Fruit fly (Drosophila melanogaster): ENCODE measurements around the gene GatC.

The GatC gene

DNA sequence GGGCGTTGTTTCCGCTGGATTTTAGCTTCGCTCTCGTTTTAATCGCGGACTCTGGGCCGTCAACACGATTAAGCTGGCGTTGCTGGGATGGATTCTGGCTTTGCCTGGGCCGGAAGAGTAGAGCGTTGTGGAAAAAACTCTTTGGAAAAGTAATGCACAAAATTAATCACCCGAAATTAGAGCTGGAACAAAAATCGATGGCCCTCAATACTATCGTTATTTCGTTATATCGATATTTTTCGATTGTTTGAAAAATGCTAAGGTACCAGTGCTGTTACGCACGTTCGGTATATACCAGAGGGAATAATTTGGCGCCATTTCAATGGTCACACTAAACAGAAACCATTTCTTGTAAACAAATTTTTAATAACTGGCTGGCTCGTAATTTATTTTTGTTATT, 3.4 kb downstream of the GatC start, which contains the start of the genes Arpc1 and Orc5 (continued):
- TF ChIP-seq Hmx (GFP tag; optimal IDR thresholded peaks at IDR 0.05) = no peak
- no peak for TF ChIP-seq ATbp (GFP tag; optimal IDR thresholded peaks at IDR 0.05)
- TF ChIP-seq phol (tag; optimal IDR thresholded peaks at IDR 0.05) = peak; percentile 56
- no peak for TF ChIP-seq trh (GFP tag; optimal IDR thresholded peaks at IDR 0.05)
- TF ChIP-seq CG10209 (GFP tag; optimal IDR thresholded peaks at IDR 0.05) = no peak
- TF ChIP-seq bsh (GFP tag; optimal IDR thresholded peaks at IDR 0.05) = no peak
- no peak for TF ChIP-seq dan (GFP tag; IDR thresholded peaks at IDR 0.05)
- no peak for TF ChIP-seq ind (GFP tag; optimal IDR thresholded peaks at IDR 0.05)
- TF ChIP-seq da (GFP tag; optimal IDR thresholded peaks at IDR 0.05) = no peak
- no peak for TF ChIP-seq Mrtf (GFP tag; IDR thresholded peaks at IDR 0.05)
- TF ChIP-seq stwl (tag; optimal IDR thresholded peaks at IDR 0.05) = peak; percentile 48
- TF ChIP-seq CG6813 (GFP tag; optimal IDR thresholded peaks at IDR 0.05) = no peak
- TF ChIP-seq usp (GFP tag; optimal IDR thresholded peaks at IDR 0.05) = no peak
- no peak for TF ChIP-seq CG43689 (GFP tag; IDR thresholded peaks at IDR 0.05)
- TF ChIP-seq tup (GFP tag; optimal IDR thresholded peaks at IDR 0.05) = no peak
- TF ChIP-seq lmd (GFP tag; IDR thresholded peaks at IDR 0.05) = no peak
- TF ChIP-seq CG6254 (GFP tag; optimal IDR thresholded peaks at IDR 0.05) = no peak
- TF ChIP-seq Spps (tag; optimal IDR thresholded peaks at IDR 0.05) = no peak
- peak; percentile 89 for TF ChIP-seq Dref (GFP tag; IDR thresholded peaks at IDR 0.05)
- no peak for TF ChIP-seq Xbp1 (GFP tag; optimal IDR thresholded peaks at IDR 0.05)
- TF ChIP-seq fu2 (GFP tag; optimal IDR thresholded peaks at IDR 0.05) = no peak
- no peak for TF ChIP-seq tio (GFP tag; optimal IDR thresholded peaks at IDR 0.05)
- TF ChIP-seq Fer2 (tag; optimal IDR thresholded peaks at IDR 0.05) = no peak
- TF ChIP-seq Nf-YB (GFP tag; optimal IDR thresholded peaks at IDR 0.05) = no peak
- peak; percentile 88 for TF ChIP-seq Dll (GFP tag; IDR thresholded peaks at IDR 0.05; ENCODE audit: partially characterized antibody)
- TF ChIP-seq gcm2 (GFP tag; optimal IDR thresholded peaks at IDR 0.05) = no peak
- TF ChIP-seq CG17361 (GFP tag; IDR thresholded peaks at IDR 0.05) = no peak
- no peak for TF ChIP-seq otp (GFP tag; IDR thresholded peaks at IDR 0.05)
- TF ChIP-seq CG6854 (GFP tag; optimal IDR thresholded peaks at IDR 0.05) = no peak
- no peak for TF ChIP-seq CG18599 (GFP tag; optimal IDR thresholded peaks at IDR 0.05)
- TF ChIP-seq CG10366 (GFP tag; IDR thresholded peaks at IDR 0.05) = no peak
- TF ChIP-seq amos (GFP tag; IDR thresholded peaks at IDR 0.05; ENCODE audit: partially characterized antibody) = peak; percentile 94
- TF ChIP-seq CG9817 (tag; optimal IDR thresholded peaks at IDR 0.05) = no peak
- no peak for TF ChIP-seq CG4707 (GFP tag; optimal IDR thresholded peaks at IDR 0.05)
- TF ChIP-seq CG11093 (GFP tag; IDR thresholded peaks at IDR 0.05) = no peak
- TF ChIP-seq Eip74EF (GFP tag; optimal IDR thresholded peaks at IDR 0.05) = no peak
- no peak for TF ChIP-seq vvl (GFP tag; IDR thresholded peaks at IDR 0.05)
- no peak for TF ChIP-seq CG3281 (GFP tag; optimal IDR thresholded peaks at IDR 0.05)
- TF ChIP-seq yki (optimal IDR thresholded peaks at IDR 0.05) = no peak
- no peak for TF ChIP-seq zf30C (GFP tag; optimal IDR thresholded peaks at IDR 0.05)
- peak; percentile 36; the same call in 1 of the 3 replicates for TF ChIP-seq row (GFP tag; IDR thresholded peaks at IDR 0.05)
- peak; percentile 69 for TF ChIP-seq Lhr (GFP tag; optimal IDR thresholded peaks at IDR 0.05)
- TF ChIP-seq unpg (GFP tag; optimal IDR thresholded peaks at IDR 0.05) = no peak
- TF ChIP-seq CkIIα-i1 (GFP tag; IDR thresholded peaks at IDR 0.05) = no peak
- TF ChIP-seq CG16815 (GFP tag; optimal IDR thresholded peaks at IDR 0.05) = no peak
- TF ChIP-seq gsb (GFP tag; IDR thresholded peaks at IDR 0.05) = no peak
- peak; percentile 50 for TF ChIP-seq CG18011 (GFP tag; optimal IDR thresholded peaks at IDR 0.05)
- TF ChIP-seq E2f2 (GFP tag; IDR thresholded peaks at IDR 0.05) = peak; percentile 90
- no peak for TF ChIP-seq chm (GFP tag; IDR thresholded peaks at IDR 0.05)
- no peak for TF ChIP-seq pb (GFP tag; optimal IDR thresholded peaks at IDR 0.05)
- no peak for TF ChIP-seq kni (GFP tag; optimal IDR thresholded peaks at IDR 0.05)
- TF ChIP-seq corto (GFP tag; optimal IDR thresholded peaks at IDR 0.05) = no peak
